Worm (Caenorhabditis elegans) whole organism, L4/young adult: Measurements from ENCODE around the gene C01G10.18.
"Not testable (repeated sequence)": the region's sequence is repeated elsewhere in the genome, so short reads cannot be mapped to it uniquely, and the experiment has no call there.

Experiments used
- W03F9.2 ChIP-seq: fragments of 150-350 bp; optimal IDR thresholded peaks from 2 replicates; lab custom pipeline; 2014; ENCODE audit warnings: missing biosample characterization, missing genetic modification characterization
- dao-5 ChIP-seq: sonication (generic microtip); optimal IDR thresholded peaks from 2 replicates; lab custom pipeline; 2016; ENCODE audit warnings: missing genotype, missing genetic modification characterization, moderate library complexity, missing compliant biosample characterization
- him-1 ChIP-seq: sonication (generic microtip); optimal IDR thresholded peaks from 2 replicates; lab custom pipeline; 2016; ENCODE audit warnings: missing genotype, missing genetic modification reagents, missing genetic modification characterization, missing compliant biosample characterization

DNA sequence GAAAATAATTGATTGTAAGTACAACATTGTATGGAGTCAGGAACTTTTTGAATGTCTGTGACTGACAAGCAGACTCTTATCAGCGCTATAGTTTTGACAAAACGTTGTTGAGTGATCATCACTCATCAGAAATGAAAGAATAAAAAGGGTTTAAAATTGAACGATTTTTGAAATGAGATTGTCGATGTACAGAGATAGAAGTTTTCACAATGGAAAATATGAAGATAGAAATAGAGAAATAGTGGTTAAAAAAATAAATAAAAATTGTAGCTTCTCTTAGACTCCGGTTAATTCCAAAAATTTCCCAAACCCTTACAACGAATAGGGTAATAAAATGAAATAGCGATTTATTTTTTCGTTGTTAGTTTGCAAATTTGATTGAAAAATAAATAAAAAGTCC is 36.6 kb upstream of the C01G10.18 start, which contains the start of gene ugt-30:
- not testable (repeated sequence) for TF ChIP-seq dao-5, him-1, W03F9.2 (tag; lab: Kevin White, UChicago)
